Fruit fly (Drosophila melanogaster): ENCODE results near the gene CG13738.

DNA sequence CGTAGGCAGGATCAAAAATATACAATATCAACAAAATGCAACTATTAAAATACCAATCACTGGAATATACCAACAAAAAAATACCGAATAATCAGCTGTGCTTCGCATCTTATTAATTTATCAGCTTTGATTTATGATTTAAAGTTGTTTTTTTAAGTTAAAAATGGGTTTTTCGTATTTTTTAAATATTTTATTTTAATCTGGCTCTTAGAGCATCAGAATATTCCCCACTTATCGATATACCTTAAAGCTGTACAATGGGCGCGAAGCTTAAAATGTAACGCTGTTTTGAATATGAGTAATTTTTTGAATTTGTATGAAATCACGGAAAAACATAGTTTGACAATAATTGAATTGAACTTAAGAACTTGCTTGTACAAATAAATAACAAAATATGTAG lies 25.9 kb upstream of the CG13738 start, which contains the start of gene CG17359:
- no peak for TF ChIP-seq CG34406 (GFP tag; optimal IDR thresholded peaks at IDR 0.05)
- TF ChIP-seq Hr39 (GFP tag; optimal IDR thresholded peaks at IDR 0.05), result no peak
- no peak for TF ChIP-seq CG6854 (GFP tag; optimal IDR thresholded peaks at IDR 0.05)
- TF ChIP-seq CG31627 (GFP tag; optimal IDR thresholded peaks at IDR 0.05), result no peak

All from whole organism, prepupa.